Worm (Caenorhabditis elegans) whole organism, L1 larva: ENCODE data around the gene F15H10.5.

Experiments
- C04F5.9 ChIP-seq: sonication (generic microtip); optimal IDR thresholded peaks from 2 replicates; lab custom pipeline; 2016; ENCODE audit warnings: missing genetic modification characterization, missing compliant biosample characterization
- C16A3.4 ChIP-seq: fragments of 150-350 bp; optimal IDR thresholded peaks from 2 replicates; lab custom pipeline; 2014; ENCODE audit warnings: missing biosample characterization, missing genetic modification characterization
- C34B4.2 ChIP-seq: sonication (generic microtip); optimal IDR thresholded peaks from 2 replicates; lab custom pipeline; 2017; ENCODE audit warnings: mild to moderate bottlenecking, missing genetic modification characterization, missing compliant biosample characterization
- aly-2 ChIP-seq: fragments of 150-350 bp; optimal IDR thresholded peaks from 2 replicates; lab custom pipeline; 2014; ENCODE audit warnings: missing biosample characterization, missing genetic modification characterization
- ama-1 ChIP-seq: fragments of 150-350 bp; optimal IDR thresholded peaks from 2 replicates; lab custom pipeline; 2014
- ceh-63 ChIP-seq: fragments of 200-800 bp; sonication (Bioruptor generic); optimal IDR thresholded peaks from 2 replicates; lab custom pipeline; 2018; ENCODE audit warnings: mild to moderate bottlenecking, missing genetic modification characterization, missing compliant biosample characterization
- ceh-8 ChIP-seq: fragments of 200-800 bp; sonication (Bioruptor generic); optimal IDR thresholded peaks from 2 replicates; lab custom pipeline; 2018; ENCODE audit warnings: mild to moderate bottlenecking, missing genetic modification characterization, moderate library complexity, missing compliant biosample characterization
- dpl-1 ChIP-seq, 3 experiments: fragments of 150-350 bp in 2 of 3; sonication (generic microtip) in 1 of 3; optimal IDR thresholded peaks; 2 replicates each; lab custom pipeline; 2014 to 2017; ENCODE audit warnings: missing biosample characterization in 3 of 3, missing genetic modification characterization in 3 of 3, missing genetic modification reagents in 3 of 3
- dsc-1 ChIP-seq: sonication (generic microtip); optimal IDR thresholded peaks from 2 replicates; lab custom pipeline; 2016; ENCODE audit warnings: mild to moderate bottlenecking, missing genetic modification characterization, missing compliant biosample characterization
- elt-2 ChIP-seq: sonication (generic microtip); optimal IDR thresholded peaks from 2 replicates; lab custom pipeline; 2016; ENCODE audit warnings: missing genetic modification characterization, mild to moderate bottlenecking, inconsistent platforms, missing compliant biosample characterization, missing genetic modification reagents
- ets-5 ChIP-seq: fragments of 200-800 bp; sonication (Bioruptor generic); IDR thresholded peaks from 2 replicates; pipeline ENCODE4 v1.3.6; 2022; ENCODE audit warnings: missing genetic modification characterization, missing compliant biosample characterization
- fkh-4 ChIP-seq: sonication (generic microtip); optimal IDR thresholded peaks from 2 replicates; lab custom pipeline; 2016; ENCODE audit warnings: missing compliant biosample characterization, missing genetic modification characterization, borderline replicate concordance
- grh-1 ChIP-seq: fragments of 200-800 bp; sonication (Bioruptor generic); IDR thresholded peaks from 2 replicates; pipeline ENCODE4 v1.3.6; 2022; ENCODE audit warnings: missing genetic modification reagents, missing genetic modification characterization, missing compliant biosample characterization
- hpl-2 ChIP-seq: fragments of 150-350 bp; optimal IDR thresholded peaks from 2 replicates; lab custom pipeline; 2014; ENCODE audit warnings: missing biosample characterization, missing genetic modification reagents, missing genetic modification characterization
- irx-1 ChIP-seq: sonication (generic microtip); optimal IDR thresholded peaks from 2 replicates; lab custom pipeline; 2016; ENCODE audit warnings: missing genetic modification characterization, missing compliant biosample characterization
- isw-1 ChIP-seq: fragments of 200-800 bp; sonication (Bioruptor generic); IDR thresholded peaks from 2 replicates; pipeline ENCODE4 v1.3.6; 2022; ENCODE audit warnings: missing genetic modification characterization, missing compliant biosample characterization
- lin-14 ChIP-seq: fragments of 200-800 bp; sonication (Bioruptor generic); optimal IDR thresholded peaks from 2 replicates; lab custom pipeline; 2018; ENCODE audit warnings: mild to moderate bottlenecking, missing genetic modification characterization, moderate library complexity, missing compliant biosample characterization
- lin-35 ChIP-seq, 2 experiments: fragments of 150-350 bp; optimal IDR thresholded peaks; 2 replicates each; lab custom pipeline; 2014; ENCODE audit warnings: missing biosample characterization in 2 of 2, missing genetic modification characterization in 2 of 2, missing genetic modification reagents in 2 of 2
- lin-39 ChIP-seq: fragments of 150-350 bp; optimal IDR thresholded peaks from 2 replicates; lab custom pipeline; 2014; ENCODE audit warnings: missing biosample characterization, missing genetic modification reagents, missing genetic modification characterization
- lsy-2 ChIP-seq, 2 experiments: fragments of 150-350 bp; optimal IDR thresholded peaks; 2 replicates each; lab custom pipeline; 2014; ENCODE audit warnings: missing biosample characterization in 2 of 2, missing genetic modification characterization in 2 of 2
- mdl-1 ChIP-seq, 2 experiments: fragments of 150-350 bp; optimal IDR thresholded peaks; 2 replicates each; lab custom pipeline; 2014 to 2017; ENCODE audit warnings: missing biosample characterization in 2 of 2, missing genetic modification characterization in 2 of 2, inconsistent platforms in 1 of 2
- nhr-11 ChIP-seq: fragments of 150-350 bp; optimal IDR thresholded peaks from 2 replicates; lab custom pipeline; 2014; ENCODE audit warnings: missing biosample characterization, missing genetic modification characterization
- nhr-20 ChIP-seq: sonication (generic microtip); optimal IDR thresholded peaks from 2 replicates; lab custom pipeline; 2016; ENCODE audit warnings: mild to moderate bottlenecking, missing genetic modification characterization, missing compliant biosample characterization
- nhr-28 ChIP-seq: fragments of 150-350 bp; optimal IDR thresholded peaks from 2 replicates; lab custom pipeline; 2014; ENCODE audit warnings: missing biosample characterization, missing genetic modification characterization
- nhr-47 ChIP-seq: sonication (generic microtip); optimal IDR thresholded peaks from 2 replicates; lab custom pipeline; 2016; ENCODE audit warnings: mild to moderate bottlenecking, missing genetic modification characterization, moderate library complexity, missing compliant biosample characterization
- nhr-84 ChIP-seq: sonication (generic microtip); optimal IDR thresholded peaks from 2 replicates; lab custom pipeline; 2017; ENCODE audit warnings: missing biosample characterization, missing genetic modification characterization
- nhr-90 ChIP-seq: sonication (generic microtip); optimal IDR thresholded peaks from 2 replicates; lab custom pipeline; 2016; ENCODE audit warnings: mild to moderate bottlenecking, missing genetic modification characterization, missing compliant biosample characterization; ENCODE audit not compliant: poor library complexity
- pag-3 ChIP-seq: sonication (generic microtip); optimal IDR thresholded peaks from 2 replicates; lab custom pipeline; 2017; ENCODE audit warnings: missing genetic modification characterization, mild to moderate bottlenecking, missing compliant biosample characterization, antibody characterized with exemption, borderline replicate concordance; ENCODE audit not compliant: insufficient read depth
- pax-3 ChIP-seq: fragments of 200-800 bp; sonication (Bioruptor generic); optimal IDR thresholded peaks from 2 replicates; lab custom pipeline; 2018; ENCODE audit warnings: mild to moderate bottlenecking, missing genetic modification characterization, moderate library complexity, missing compliant biosample characterization
- pqm-1 ChIP-seq: sonication (generic microtip); optimal IDR thresholded peaks from 3 replicates; lab custom pipeline; 2017; ENCODE audit warnings: missing biosample characterization, missing genetic modification characterization
- rnt-1 ChIP-seq: sonication (generic microtip); optimal IDR thresholded peaks from 2 replicates; lab custom pipeline; 2016; ENCODE audit warnings: mild to moderate bottlenecking, missing genetic modification characterization, moderate library complexity, missing compliant biosample characterization
- skn-1 ChIP-seq: fragments of 150-350 bp; optimal IDR thresholded peaks from 2 replicates; lab custom pipeline; 2014; ENCODE audit warnings: missing biosample characterization, missing genetic modification characterization
- sox-4 ChIP-seq: sonication (generic microtip); optimal IDR thresholded peaks from 2 replicates; lab custom pipeline; 2016; ENCODE audit warnings: missing genetic modification characterization, missing compliant biosample characterization
- sup-37 ChIP-seq: fragments of 200-800 bp; sonication (Bioruptor generic); optimal IDR thresholded peaks from 2 replicates; lab custom pipeline; 2018; ENCODE audit warnings: mild to moderate bottlenecking, missing genetic modification characterization, missing compliant biosample characterization
- swsn-7 ChIP-seq: sonication (generic microtip); optimal IDR thresholded peaks from 2 replicates; lab custom pipeline; 2016; ENCODE audit warnings: missing genetic modification characterization, missing compliant biosample characterization
- unc-30 ChIP-seq: sonication (generic microtip); optimal IDR thresholded peaks from 2 replicates; lab custom pipeline; 2017; ENCODE audit warnings: missing biosample characterization, missing genetic modification characterization
- unc-62 ChIP-seq: fragments of 150-350 bp; optimal IDR thresholded peaks from 2 replicates; lab custom pipeline; 2014; ENCODE audit warnings: missing biosample characterization, missing genetic modification reagents, missing genetic modification characterization
- unc-86 ChIP-seq: sonication (generic microtip); optimal IDR thresholded peaks from 2 replicates; lab custom pipeline; 2016; ENCODE audit warnings: missing genetic modification characterization, missing compliant biosample characterization
- xbp-1 ChIP-seq: sonication (generic microtip); optimal IDR thresholded peaks from 2 replicates; lab custom pipeline; 2016; ENCODE audit warnings: missing genetic modification characterization, missing compliant biosample characterization
- ztf-4 ChIP-seq: fragments of 150-350 bp; optimal IDR thresholded peaks from 2 replicates; lab custom pipeline; 2014; ENCODE audit warnings: missing biosample characterization, missing genetic modification characterization

The F15H10.5 gene

ce11 chrV:10436612-10437011 is 17.8 kb upstream of the F15H10.5 start, which contains the start of gene set-22:
set-22 (plus strand) TSS chrV:10436912.
- TF ChIP-seq sox-4 (tag; lab: Kevin White, UChicago) (no peak), sup-37 (GFP tag; lab: Kevin White, UChicago) (no peak), skn-1 (no peak), unc-30 (no peak), nhr-90 (no peak), ceh-63 (GFP tag; lab: Kevin White, UChicago) (no peak), irx-1 (no peak), aly-2 (tag; lab: Kevin White, UChicago) (no peak), ceh-8 (GFP tag; lab: Kevin White, UChicago) (no peak), mdl-1 (tag; optimal IDR thresholded peaks at IDR 0.05; lab: Kevin White, UChicago) (no peak)

DNA sequence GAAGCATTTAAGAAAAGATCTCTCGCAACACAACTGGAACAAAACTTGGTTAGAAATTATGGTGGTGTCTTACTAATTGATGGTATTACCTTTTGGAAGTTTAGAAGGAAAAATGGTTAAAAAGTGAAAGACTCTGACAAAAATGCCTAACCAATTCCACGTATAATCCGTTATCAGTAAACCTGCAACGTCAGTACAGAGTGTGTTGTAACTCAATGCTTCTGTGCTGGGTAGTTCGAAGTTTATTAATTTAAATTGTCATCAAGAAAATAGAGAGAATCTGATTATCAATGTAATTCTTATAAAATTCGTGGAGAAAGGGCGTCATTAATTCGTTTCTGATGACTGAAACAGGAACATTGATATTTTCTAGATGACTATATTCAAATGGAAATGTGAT is 16.3 kb upstream of the F15H10.5 start:
- TF ChIP-seq fkh-4 (no peak), lin-14 (GFP tag; lab: Kevin White, UChicago) (no peak)

DNA sequence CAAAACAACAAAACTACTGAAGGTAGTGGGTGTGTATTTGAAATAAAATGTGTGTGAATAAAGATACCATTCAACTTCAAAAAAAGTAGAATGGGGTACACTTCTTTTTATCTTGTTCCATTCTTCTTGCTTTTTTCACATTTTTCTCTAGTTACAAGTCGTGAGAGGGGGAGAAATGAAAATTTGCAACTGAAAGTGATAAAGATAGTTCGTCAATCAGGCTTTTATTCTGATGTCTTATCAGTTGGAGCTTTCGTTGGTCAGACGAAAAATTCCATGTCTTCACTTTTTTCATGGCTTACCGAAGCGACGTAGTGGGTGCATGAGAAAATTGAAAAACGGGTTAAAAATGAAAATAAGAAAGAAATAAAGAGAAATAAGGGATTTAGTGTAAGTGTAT is 14.9 kb upstream of the F15H10.5 start, which contains the start of gene Y32F6A.4:
Gene Y32F6A.4, minus strand, starts transcription at position 347 of the 400 bp plus-strand sequence.
- TF ChIP-seq isw-1 (GFP tag; lab: Robert Waterston, UW) (no peak), elt-2 (tag; lab: Kevin White, UChicago) (peak; percentile 51), ets-5 (no peak), pqm-1 (tag; lab: Kevin White, UChicago) (no peak), pax-3 (tag; lab: Kevin White, UChicago) (no peak), rnt-1 (tag; lab: Kevin White, UChicago) (no peak), nhr-20 (tag; lab: Kevin White, UChicago) (no peak)
- TF ChIP-seq, all 84 proteins: peak for 1

DNA sequence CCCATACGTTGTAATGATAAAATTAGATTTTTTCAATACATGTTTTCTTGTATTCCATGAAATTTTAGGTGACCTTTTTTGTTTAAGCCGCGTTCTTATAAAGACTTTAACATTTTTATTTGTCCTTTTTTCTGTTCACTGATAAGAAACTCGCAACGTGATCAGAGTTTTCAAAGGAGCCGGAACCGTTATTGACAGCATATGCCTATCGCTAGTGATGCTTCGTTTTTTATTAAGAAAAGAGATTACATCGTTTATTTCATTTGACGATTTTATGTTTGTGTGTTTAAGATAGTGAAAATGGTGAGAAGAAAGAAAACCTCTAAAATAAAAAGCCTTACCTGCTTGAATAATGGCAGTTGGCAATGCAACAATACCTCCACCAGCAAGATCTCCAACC is 13.7 kb upstream of the F15H10.5 start:
- peak; percentile 28 for TF ChIP-seq pqm-1 (tag; lab: Kevin White, UChicago)
- no peak for TF ChIP-seq hpl-2 (GFP tag; lab: Kevin White, UChicago)
- TF ChIP-seq xbp-1 (tag; lab: Kevin White, UChicago) = no peak
- peak; percentile 92 for TF ChIP-seq elt-2 (tag; lab: Kevin White, UChicago)
- TF ChIP-seq swsn-7 (tag; lab: Kevin White, UChicago) = no peak
- no peak for TF ChIP-seq unc-30
- TF ChIP-seq ama-1 (lab: Kevin White, UChicago) = no peak
- peak in 1 of 2 experiments; percentile 7 for TF ChIP-seq lin-35 (GFP tag; optimal IDR thresholded peaks at IDR 0.05; lab: Kevin White, UChicago)
- TF ChIP-seq ztf-4 = no peak
- no peak for TF ChIP-seq unc-86
- TF ChIP-seq nhr-28 (tag; lab: Kevin White, UChicago) = no peak
- TF ChIP-seq C34B4.2 = no peak
- no peak for TF ChIP-seq nhr-47
- no peak for TF ChIP-seq rnt-1 (tag; lab: Kevin White, UChicago)
- no peak for TF ChIP-seq dpl-1 (GFP tag; optimal IDR thresholded peaks at IDR 0.05; lab: Kevin White, UChicago)
- TF ChIP-seq grh-1 (GFP tag; lab: Robert Waterston, UW) = no peak
- TF ChIP-seq isw-1 (GFP tag; lab: Robert Waterston, UW) = no peak
- TF ChIP-seq C16A3.4 (tag; lab: Kevin White, UChicago) = no peak
- no peak for TF ChIP-seq nhr-84 (tag; lab: Kevin White, UChicago)
- no peak for TF ChIP-seq unc-62 (GFP tag; lab: Kevin White, UChicago)
- TF ChIP-seq nhr-11 (tag; lab: Kevin White, UChicago) = no peak
- TF ChIP-seq pax-3 (tag; lab: Kevin White, UChicago) = no peak
- no peak for TF ChIP-seq C04F5.9 (tag; lab: Kevin White, UChicago)
- TF ChIP-seq dsc-1 (tag; lab: Kevin White, UChicago) = no peak
- TF ChIP-seq pag-3 (tag; lab: Kevin White, UChicago) = no peak
- peak; percentile 20 for TF ChIP-seq lin-14 (GFP tag; lab: Kevin White, UChicago)
- TF ChIP-seq lin-39 (tag; lab: Kevin White, UChicago) = no peak
- peak in 1 of 2 experiments; percentile 4 for TF ChIP-seq lsy-2 (tag; optimal IDR thresholded peaks at IDR 0.05; lab: Kevin White, UChicago)
